ENCODE assay signal across 4 fruit fly cellular contexts in the genomic region with DNA sequence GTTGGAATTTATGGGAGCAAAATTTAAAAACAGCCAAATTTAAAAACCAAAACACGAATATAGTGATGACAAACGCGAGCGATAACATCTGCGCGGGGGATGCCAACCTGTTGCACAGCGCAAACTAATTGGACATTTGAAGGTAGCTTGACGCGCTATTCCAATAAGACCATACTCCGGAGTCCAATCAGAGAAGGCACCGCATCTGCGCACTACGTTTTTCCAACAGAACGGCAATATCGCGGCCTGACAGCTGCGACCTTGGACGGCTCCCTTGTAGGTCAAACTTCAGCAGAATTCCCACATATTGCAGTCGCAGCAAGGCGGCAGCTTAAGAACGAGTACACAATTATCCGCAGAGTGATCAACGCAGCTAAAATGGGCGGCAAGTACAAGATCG.
TF ChIP-seq lines count a peak whose summit lies in the region.

A gene (minus strand): TSS at position 101 of the 400 bp plus-strand sequence.
A gene (plus strand): TSS at position 177 of the 400 bp plus-strand sequence.

TF ChIP-seq in whole organism, adult, 20 proteins besides CTCF, POLR2A, EP300 and RAD21 (continued from another document):
- peak; percentile 30 for TF ChIP-seq CG11617 (GFP tag; optimal IDR thresholded peaks at IDR 0.05; lab: Kevin White, UChicago)
- TF ChIP-seq Hr96 (GFP tag; optimal IDR thresholded peaks at IDR 0.05; lab: Kevin White, UChicago), result no peak
- peak; percentile 66 for TF ChIP-seq CG7101 (tag; optimal IDR thresholded peaks at IDR 0.05; lab: Kevin White, UChicago)

TF ChIP-seq in whole organism, embryonic, 481 proteins besides CTCF, POLR2A, EP300 and RAD21 (continued from another document and continues in another):
- peak; percentile 61; the same call in 1 of the 3 replicates for TF ChIP-seq otp (GFP tag; IDR thresholded peaks at IDR 0.05; lab: Robert Waterston, UW)
- TF ChIP-seq eyg (GFP tag; optimal IDR thresholded peaks at IDR 0.05; lab: Kevin White, UChicago), result no peak
- 0 out of 2 replicates have a peak, but pooled peaks have one; percentile 22 for TF ChIP-seq H2.0 (GFP tag; IDR thresholded peaks at IDR 0.05; lab: Robert Waterston, UW)
- no peak for TF ChIP-seq pfk (GFP tag; optimal IDR thresholded peaks at IDR 0.05; lab: Kevin White, UChicago)
- TF ChIP-seq sens (GFP tag; lab: Kevin White, UChicago), result peak; percentile 88
- TF ChIP-seq emc (GFP tag; optimal IDR thresholded peaks at IDR 0.05; lab: Kevin White, UChicago), result peak; percentile 28
- TF ChIP-seq gcm (GFP tag; optimal IDR thresholded peaks at IDR 0.05; lab: Kevin White, UChicago), result peak; percentile 9
- TF ChIP-seq Med (GFP tag; lab: Kevin White, UChicago), result peak; percentile 93
- no peak for TF ChIP-seq Oaz (GFP tag; IDR thresholded peaks at IDR 0.05; lab: Robert Waterston, UW)
- TF ChIP-seq ewg (GFP tag; optimal IDR thresholded peaks at IDR 0.05; lab: Kevin White, UChicago), result peak; percentile 100
- TF ChIP-seq CHES-1-like (GFP tag; optimal IDR thresholded peaks at IDR 0.05; lab: Kevin White, UChicago), result peak; percentile 80
- peak; percentile 37 for TF ChIP-seq Nf-YC (tag; optimal IDR thresholded peaks at IDR 0.05; lab: Kevin White, UChicago)
- TF ChIP-seq cad (GFP tag; optimal IDR thresholded peaks at IDR 0.05; lab: Kevin White, UChicago), result no peak
- TF ChIP-seq mld (GFP tag; IDR thresholded peaks at IDR 0.05; lab: Robert Waterston, UW; ENCODE audit: partially characterized antibody), result no peak
- peak; percentile 72 for TF ChIP-seq CG9797 (GFP tag; optimal IDR thresholded peaks at IDR 0.05; lab: Kevin White, UChicago)
- TF ChIP-seq CG31224 (GFP tag; IDR thresholded peaks at IDR 0.05; lab: Robert Waterston, UW), result no peak
- peak; percentile 81 for TF ChIP-seq Hr3 (GFP tag; optimal IDR thresholded peaks at IDR 0.05; lab: Kevin White, UChicago)
- peak; percentile 56 for TF ChIP-seq sisA (GFP tag; IDR thresholded peaks at IDR 0.05; lab: Robert Waterston, UW)
- no peak for TF ChIP-seq CkIIα-i1 (GFP tag; IDR thresholded peaks at IDR 0.05; lab: Robert Waterston, UW)
- TF ChIP-seq Dad (GFP tag; optimal IDR thresholded peaks at IDR 0.05; lab: Kevin White, UChicago), result peak; percentile 48
- TF ChIP-seq CG10654 (GFP tag; optimal IDR thresholded peaks at IDR 0.05; lab: Kevin White, UChicago), result peak; percentile 2
- TF ChIP-seq zen2 (GFP tag; IDR thresholded peaks at IDR 0.05; lab: Robert Waterston, UW; ENCODE audit: partially characterized antibody), result peak; percentile 34; the same call in 1 of the 3 replicates
- TF ChIP-seq repo (GFP tag; optimal IDR thresholded peaks at IDR 0.05; lab: Kevin White, UChicago), result no peak
- peak; percentile 30; the same call in 1 of the 2 replicates for TF ChIP-seq inv (GFP tag; IDR thresholded peaks at IDR 0.05; lab: Robert Waterston, UW; ENCODE audit: partially characterized antibody)
- no peak for TF ChIP-seq CG10431 (GFP tag; optimal IDR thresholded peaks at IDR 0.05; lab: Kevin White, UChicago)
- no peak for TF ChIP-seq CG5180 (GFP tag; optimal IDR thresholded peaks at IDR 0.05; lab: Kevin White, UChicago)
- TF ChIP-seq CG10267 (tag; optimal IDR thresholded peaks at IDR 0.05; lab: Kevin White, UChicago), result peak; percentile 36
- TF ChIP-seq CG2678 (tag; optimal IDR thresholded peaks at IDR 0.05; lab: Kevin White, UChicago), result no peak
- no peak for TF ChIP-seq CG30020 (tag; optimal IDR thresholded peaks at IDR 0.05; lab: Kevin White, UChicago)
- TF ChIP-seq Usf (GFP tag; optimal IDR thresholded peaks at IDR 0.05; lab: Kevin White, UChicago), result no peak
- TF ChIP-seq zen (tag; optimal IDR thresholded peaks at IDR 0.05; lab: Kevin White, UChicago), result no peak
- TF ChIP-seq luna (GFP tag; optimal IDR thresholded peaks at IDR 0.05; lab: Kevin White, UChicago), result no peak
- peak; percentile 42 for TF ChIP-seq CG10543 (GFP tag; optimal IDR thresholded peaks at IDR 0.05; lab: Kevin White, UChicago)
- 0 out of 2 replicates have a peak, but pooled peaks have one; percentile 15 for TF ChIP-seq CG2129 (GFP tag; IDR thresholded peaks at IDR 0.05; lab: Robert Waterston, UW; ENCODE audit: partially characterized antibody)
- no peak for TF ChIP-seq CG31388 (GFP tag; optimal IDR thresholded peaks at IDR 0.05; lab: Kevin White, UChicago)
- peak; percentile 41; the same call in 1 of the 2 replicates for TF ChIP-seq CG6272 (GFP tag; IDR thresholded peaks at IDR 0.05; lab: Robert Waterston, UW)
- no peak for TF ChIP-seq Vsx1 (GFP tag; optimal IDR thresholded peaks at IDR 0.05; lab: Kevin White, UChicago)
- no peak for TF ChIP-seq CG17612 (GFP tag; IDR thresholded peaks at IDR 0.05; lab: Robert Waterston, UW)
- TF ChIP-seq Ssrp (tag; optimal IDR thresholded peaks at IDR 0.05; lab: Kevin White, UChicago), result no peak
- 0 out of 2 replicates have a peak, but pooled peaks have one; percentile 14 for TF ChIP-seq CG1024 (GFP tag; IDR thresholded peaks at IDR 0.05; lab: Robert Waterston, UW)

TF ChIP-seq in whole organism, prepupa, 60 proteins besides CTCF, POLR2A, EP300 and RAD21 (continued from another document):
- TF ChIP-seq Hr38 (GFP tag; optimal IDR thresholded peaks at IDR 0.05; lab: Kevin White, UChicago) (no peak), CG16779 (tag; optimal IDR thresholded peaks at IDR 0.05; lab: Kevin White, UChicago) (no peak), CG15336 (GFP tag; IDR thresholded peaks at IDR 0.05; lab: Robert Waterston, UW) (no peak), Hr39 (GFP tag; optimal IDR thresholded peaks at IDR 0.05; lab: Kevin White, UChicago) (peak; percentile 94), Sox102F (GFP tag; optimal IDR thresholded peaks at IDR 0.05; lab: Kevin White, UChicago) (no peak), eg (GFP tag; IDR thresholded peaks at IDR 0.05; lab: Robert Waterston, UW) (no peak; the same call in 2 of the 3 replicates), CG6854 (GFP tag; optimal IDR thresholded peaks at IDR 0.05; lab: Kevin White, UChicago) (no peak), CG10631 (GFP tag; optimal IDR thresholded peaks at IDR 0.05; lab: Kevin White, UChicago) (no peak), CG31627 (GFP tag; optimal IDR thresholded peaks at IDR 0.05; lab: Kevin White, UChicago) (peak; percentile 12), CG8119 (GFP tag; IDR thresholded peaks at IDR 0.05; lab: Robert Waterston, UW) (no peak), Hr4 (GFP tag; optimal IDR thresholded peaks at IDR 0.05; lab: Kevin White, UChicago) (no peak), fkh (GFP tag; optimal IDR thresholded peaks at IDR 0.05; lab: Kevin White, UChicago) (no peak), Ets21C (GFP tag; optimal IDR thresholded peaks at IDR 0.05; lab: Kevin White, UChicago) (no peak), CG6276 (GFP tag; optimal IDR thresholded peaks at IDR 0.05; lab: Kevin White, UChicago) (no peak), CG11294 (GFP tag; IDR thresholded peaks at IDR 0.05; lab: Robert Waterston, UW) (no peak), CG8319 (GFP tag; optimal IDR thresholded peaks at IDR 0.05; lab: Kevin White, UChicago) (no peak), CG34406 (GFP tag; optimal IDR thresholded peaks at IDR 0.05; lab: Kevin White, UChicago) (no peak), net (GFP tag; optimal IDR thresholded peaks at IDR 0.05; lab: Kevin White, UChicago) (no peak), salr (GFP tag; optimal IDR thresholded peaks at IDR 0.05; lab: Kevin White, UChicago) (no peak), CG32006 (GFP tag; optimal IDR thresholded peaks at IDR 0.05; lab: Kevin White, UChicago) (no peak), Eip75B (GFP tag; optimal IDR thresholded peaks at IDR 0.05; lab: Kevin White, UChicago) (peak; percentile 80), CG6792 (GFP tag; optimal IDR thresholded peaks at IDR 0.05; lab: Kevin White, UChicago) (no peak), CG6163 (GFP tag; IDR thresholded peaks at IDR 0.05; lab: Robert Waterston, UW) (peak; percentile 57; the same call in 2 of the 3 replicates), lz (GFP tag; optimal IDR thresholded peaks at IDR 0.05; lab: Kevin White, UChicago) (peak; percentile 9), Blimp-1 (GFP tag; optimal IDR thresholded peaks at IDR 0.05; lab: Kevin White, UChicago) (no peak), vri (GFP tag; optimal IDR thresholded peaks at IDR 0.05; lab: Kevin White, UChicago) (no peak), dac (GFP tag; optimal IDR thresholded peaks at IDR 0.05; lab: Kevin White, UChicago) (no peak), CG10669 (GFP tag; optimal IDR thresholded peaks at IDR 0.05; lab: Kevin White, UChicago) (no peak), CG9139 (GFP tag; optimal IDR thresholded peaks at IDR 0.05; lab: Kevin White, UChicago) (no peak), ss (GFP tag; optimal IDR thresholded peaks at IDR 0.05; lab: Kevin White, UChicago) (peak in 1 of 2 experiments; percentile 27), Smox (GFP tag; optimal IDR thresholded peaks at IDR 0.05; lab: Kevin White, UChicago) (no peak), svp (GFP tag; lab: Kevin White, UChicago) (peak; percentile 96), Ets96B (tag; optimal IDR thresholded peaks at IDR 0.05; lab: Kevin White, UChicago) (no peak), topi (GFP tag; optimal IDR thresholded peaks at IDR 0.05; lab: Kevin White, UChicago) (no peak), dsx (GFP tag; optimal IDR thresholded peaks at IDR 0.05; lab: Kevin White, UChicago; ENCODE audit: poor library complexity, severe bottlenecking) (no peak), Sox15 (GFP tag; optimal IDR thresholded peaks at IDR 0.05; lab: Kevin White, UChicago) (no peak), Sox14 (GFP tag; optimal IDR thresholded peaks at IDR 0.05; lab: Kevin White, UChicago) (peak; percentile 89), Lpt (GFP tag; optimal IDR thresholded peaks at IDR 0.05; lab: Kevin White, UChicago) (no peak), Gug (GFP tag; IDR thresholded peaks at IDR 0.05; lab: Robert Waterston, UW) (no peak), OdsH (GFP tag; optimal IDR thresholded peaks at IDR 0.05; lab: Kevin White, UChicago) (no peak), cyc (GFP tag; optimal IDR thresholded peaks at IDR 0.05; lab: Kevin White, UChicago) (peak; percentile 24), CG4318 (GFP tag; optimal IDR thresholded peaks at IDR 0.05; lab: Kevin White, UChicago) (no peak)
TF ChIP-seq in whole organism, prepupa: peak in this region for 13.

TF ChIP-seq in whole organism, wandering third instar larva, 38 proteins besides CTCF, POLR2A, EP300 and RAD21 (continued from another document):
- no peak for TF ChIP-seq GATAd (GFP tag; optimal IDR thresholded peaks at IDR 0.05; lab: Kevin White, UChicago)
- TF ChIP-seq rgr (GFP tag; optimal IDR thresholded peaks at IDR 0.05; lab: Kevin White, UChicago), result peak; percentile 51
- TF ChIP-seq Sp1 (GFP tag; optimal IDR thresholded peaks at IDR 0.05; lab: Kevin White, UChicago), result peak; percentile 30
- no peak for TF ChIP-seq br (GFP tag; optimal IDR thresholded peaks at IDR 0.05; lab: Kevin White, UChicago)
- TF ChIP-seq Mio (GFP tag; optimal IDR thresholded peaks at IDR 0.05; lab: Kevin White, UChicago), result no peak
- TF ChIP-seq Dfd (GFP tag; optimal IDR thresholded peaks at IDR 0.05; lab: Kevin White, UChicago), result no peak
TF ChIP-seq in whole organism, wandering third instar larva: peak in this region for 12.
